Worm (Caenorhabditis elegans) whole organism, L4 larva: ENCODE results near the gene tab-1.

Source experiments
- D1046.2 ChIP-seq: fragments of 200-800 bp; sonication (Bioruptor generic); IDR thresholded peaks from 2 replicates; pipeline ENCODE4 v1.3.6; 2022; ENCODE audit warnings: missing genetic modification characterization, missing compliant biosample characterization
- F44E2.7 ChIP-seq: fragments of 200-800 bp; sonication (Bioruptor generic); IDR thresholded peaks from 2 replicates; pipeline ENCODE4 v2.1.2; 2022; ENCODE audit warnings: missing genetic modification characterization, missing compliant biosample characterization
- T26A8.4 ChIP-seq: fragments of 200-800 bp; sonication (Bioruptor generic); IDR thresholded peaks from 2 replicates; pipeline ENCODE4 v1.3.6; 2022; ENCODE audit warnings: missing genetic modification characterization, missing compliant biosample characterization
- Y105C5A.15 ChIP-seq: fragments of 200-800 bp; sonication (Bioruptor generic); IDR thresholded peaks from 2 replicates; pipeline ENCODE4 v1.3.6; 2022; ENCODE audit warnings: missing genetic modification characterization, missing compliant biosample characterization
- Y75B8A.6 ChIP-seq: fragments of 200-800 bp; sonication (Bioruptor generic); IDR thresholded peaks from 2 replicates; pipeline ENCODE4 v1.3.6; 2022; ENCODE audit warnings: missing genetic modification reagents, missing genetic modification characterization, missing compliant biosample characterization
- ZK337.2 ChIP-seq: fragments of 200-800 bp; sonication (Bioruptor generic); IDR thresholded peaks from 2 replicates; pipeline ENCODE4 v1.3.6; 2022; ENCODE audit warnings: missing genetic modification reagents, missing genetic modification characterization, missing compliant biosample characterization
- aha-1 ChIP-seq: fragments of 150-350 bp; peaks from one replicate; lab custom pipeline; 2014; ENCODE audit warnings: missing biosample characterization, missing genetic modification characterization
- ceh-32 ChIP-seq: sonication (generic microtip); optimal IDR thresholded peaks from 2 replicates; lab custom pipeline; 2016; ENCODE audit warnings: mild to moderate bottlenecking, missing genetic modification characterization, missing compliant biosample characterization; ENCODE audit not compliant: poor library complexity
- ceh-62 ChIP-seq: sonication (generic microtip); optimal IDR thresholded peaks from 2 replicates; lab custom pipeline; 2017; ENCODE audit warnings: missing biosample characterization, missing genetic modification characterization
- ces-1 ChIP-seq: fragments of 150-350 bp; sonication (generic microtip); optimal IDR thresholded peaks from 4 replicates; lab custom pipeline; 2014; ENCODE audit warnings: missing biosample characterization, missing genetic modification reagents, missing genetic modification characterization
- ctbp-1 ChIP-seq: fragments of 200-800 bp; sonication (Bioruptor generic); IDR thresholded peaks from 2 replicates; pipeline ENCODE4 v1.3.6; 2022; ENCODE audit warnings: missing genetic modification reagents, missing genetic modification characterization, missing compliant biosample characterization
- dmd-8 ChIP-seq: fragments of 200-800 bp; sonication (Bioruptor generic); IDR thresholded peaks from 2 replicates; pipeline ENCODE4 v1.3.6; 2022; ENCODE audit warnings: missing genetic modification characterization, missing compliant biosample characterization
- duxl-1 ChIP-seq: sonication (generic microtip); optimal IDR thresholded peaks from 2 replicates; lab custom pipeline; 2016; ENCODE audit warnings: mild to moderate bottlenecking, missing genetic modification characterization, moderate library complexity, missing compliant biosample characterization; ENCODE audit not compliant: poor library complexity
- egl-43 ChIP-seq: fragments of 200-800 bp; sonication (Bioruptor generic); IDR thresholded peaks from 2 replicates; pipeline ENCODE4 v1.3.6; 2022; ENCODE audit warnings: missing genetic modification reagents, missing genetic modification characterization, missing compliant biosample characterization
- fkh-10 ChIP-seq: fragments of 150-350 bp; optimal IDR thresholded peaks from 2 replicates; lab custom pipeline; 2014; ENCODE audit warnings: missing biosample characterization, missing genetic modification reagents, missing genetic modification characterization
- gei-8 ChIP-seq: fragments of 200-800 bp; sonication (Bioruptor generic); optimal IDR thresholded peaks from 2 replicates; lab custom pipeline; 2018; ENCODE audit warnings: mild to moderate bottlenecking, missing genetic modification characterization, missing compliant biosample characterization
- hif-1 ChIP-seq, 2 experiments: sonication (generic microtip); optimal IDR thresholded peaks; 2 replicates each; lab custom pipeline; 2016 to 2017; ENCODE audit warnings: missing compliant biosample characterization in 2 of 2, missing genetic modification characterization in 2 of 2, missing genetic modification reagents in 2 of 2, missing genotype in 2 of 2, mild to moderate bottlenecking in 1 of 2
- hlh-11 ChIP-seq: fragments of 200-800 bp; sonication (Bioruptor generic); optimal IDR thresholded peaks from 2 replicates; lab custom pipeline; 2018; ENCODE audit warnings: mild to moderate bottlenecking, missing genetic modification characterization, missing compliant biosample characterization
- hlh-30 ChIP-seq: sonication (generic microtip); optimal IDR thresholded peaks from 2 replicates; lab custom pipeline; 2017; ENCODE audit warnings: antibody characterized with exemption, mild to moderate bottlenecking, missing genetic modification characterization, missing compliant biosample characterization; ENCODE audit not compliant: insufficient read depth
- hmg-1.1 ChIP-seq: fragments of 200-800 bp; sonication (Bioruptor generic); IDR thresholded peaks from 2 replicates; pipeline ENCODE4 v1.3.6; 2022; ENCODE audit warnings: missing genetic modification reagents, missing genetic modification characterization, missing compliant biosample characterization
- lim-7 ChIP-seq: fragments of 200-800 bp; sonication (Bioruptor generic); IDR thresholded peaks from 2 replicates; pipeline ENCODE4 v1.3.6; 2022; ENCODE audit warnings: missing genetic modification characterization, missing compliant biosample characterization
- lin-15B ChIP-seq: fragments of 150-350 bp; sonication (generic microtip); optimal IDR thresholded peaks from 3 replicates; lab custom pipeline; 2014; ENCODE audit warnings: missing biosample characterization, missing genetic modification characterization
- lsy-2 ChIP-seq, 2 experiments: fragments of 150-350 bp in 1 of 2; sonication (generic microtip) in 1 of 2; optimal IDR thresholded peaks; 2 replicates each; lab custom pipeline; 2014 to 2017; ENCODE audit warnings: missing biosample characterization in 2 of 2, missing genetic modification characterization in 2 of 2
- madf-9 ChIP-seq: fragments of 200-800 bp; sonication (Bioruptor generic); conservative IDR thresholded peaks from 2 replicates; pipeline ENCODE4 v1.3.6; 2022; ENCODE audit warnings: missing genetic modification reagents, missing genetic modification characterization, missing compliant biosample characterization
- mdl-1 ChIP-seq, 2 experiments: fragments of 150-350 bp in 1 of 2; sonication (generic microtip) in 1 of 2; optimal IDR thresholded peaks; 2 replicates each; lab custom pipeline; 2014 to 2017; ENCODE audit warnings: missing biosample characterization in 2 of 2, missing genetic modification characterization in 2 of 2
- mdt-29 ChIP-seq: fragments of 200-800 bp; sonication (Bioruptor generic); IDR thresholded peaks from 2 replicates; pipeline ENCODE4 v1.3.6; 2022; ENCODE audit warnings: missing genetic modification reagents, missing genetic modification characterization, missing compliant biosample characterization
- mep-1 ChIP-seq: fragments of 150-350 bp; sonication (generic microtip); optimal IDR thresholded peaks from 3 replicates; lab custom pipeline; 2014; ENCODE audit warnings: missing biosample characterization, missing genetic modification characterization
- nhr-102 ChIP-seq: sonication (generic microtip); optimal IDR thresholded peaks from 2 replicates; lab custom pipeline; 2016; ENCODE audit warnings: mild to moderate bottlenecking, missing genetic modification characterization, moderate library complexity, missing compliant biosample characterization
- nhr-25 ChIP-seq: sonication (generic microtip); optimal IDR thresholded peaks from 2 replicates; lab custom pipeline; 2017; ENCODE audit warnings: missing genetic modification characterization, mild to moderate bottlenecking, missing compliant biosample characterization, antibody characterized with exemption, moderate library complexity, borderline replicate concordance; ENCODE audit not compliant: insufficient read depth
- nhr-28 ChIP-seq: fragments of 150-350 bp; optimal IDR thresholded peaks from 2 replicates; lab custom pipeline; 2014; ENCODE audit warnings: missing biosample characterization, missing genetic modification characterization
- nhr-48 ChIP-seq: sonication (generic microtip); optimal IDR thresholded peaks from 2 replicates; lab custom pipeline; 2016; ENCODE audit warnings: mild to moderate bottlenecking, missing genetic modification characterization, missing compliant biosample characterization
- set-16 ChIP-seq: fragments of 200-800 bp; sonication (Bioruptor generic); IDR thresholded peaks from 2 replicates; pipeline ENCODE4 v1.3.6; 2022; ENCODE audit warnings: missing genetic modification reagents, missing genetic modification characterization, missing compliant biosample characterization
- skn-1 ChIP-seq: fragments of 150-350 bp; optimal IDR thresholded peaks from 2 replicates; lab custom pipeline; 2014; ENCODE audit warnings: missing biosample characterization, missing genetic modification characterization
- snpc-1.2 ChIP-seq: fragments of 200-800 bp; sonication (Bioruptor generic); IDR thresholded peaks from 2 replicates; pipeline ENCODE4 v1.3.6; 2022; ENCODE audit warnings: missing genetic modification reagents, missing genetic modification characterization, missing compliant biosample characterization
- snpc-4 ChIP-seq: fragments of 150-350 bp; optimal IDR thresholded peaks from 2 replicates; lab custom pipeline; 2014; ENCODE audit warnings: missing biosample characterization, missing genetic modification characterization
- spr-1 ChIP-seq: sonication (generic microtip); optimal IDR thresholded peaks from 2 replicates; lab custom pipeline; 2016; ENCODE audit warnings: mild to moderate bottlenecking, missing genetic modification characterization, missing compliant biosample characterization
- spr-3 ChIP-seq: fragments of 200-800 bp; sonication (Bioruptor generic); optimal IDR thresholded peaks from 2 replicates; lab custom pipeline; 2018; ENCODE audit warnings: mild to moderate bottlenecking, missing genetic modification characterization, missing compliant biosample characterization
- unc-130 ChIP-seq: sonication (generic microtip); optimal IDR thresholded peaks from 2 replicates; lab custom pipeline; 2016; ENCODE audit warnings: missing genetic modification reagents, missing genetic modification characterization, missing compliant biosample characterization
- unc-62 ChIP-seq, 3 experiments: fragments of 150-350 bp in 1 of 3; sonication (generic microtip); optimal IDR thresholded peaks in 2 of 3; peaks in 1 of 3; 1 replicate in 1 of 3; 2 replicates in 2 of 3; lab custom pipeline; 2014 to 2017; ENCODE audit warnings: missing biosample characterization in 3 of 3, missing genetic modification characterization in 3 of 3, missing genetic modification reagents in 3 of 3, missing genotype in 1 of 3
- vab-7 ChIP-seq: fragments of 200-800 bp; sonication (Bioruptor generic); IDR thresholded peaks from 2 replicates; pipeline ENCODE4 v1.3.6; 2022; ENCODE audit warnings: missing genetic modification reagents, missing genetic modification characterization, missing compliant biosample characterization
- zag-1 ChIP-seq: fragments of 150-350 bp; optimal IDR thresholded peaks from 2 replicates; lab custom pipeline; 2014; ENCODE audit warnings: missing biosample characterization, missing genetic modification characterization
- zfp-3 ChIP-seq: fragments of 200-800 bp; sonication (Bioruptor generic); conservative IDR thresholded peaks from 2 replicates; pipeline ENCODE4 v1.3.6; 2022; ENCODE audit warnings: missing genetic modification reagents, missing genetic modification characterization, missing compliant biosample characterization
- zip-11 ChIP-seq: fragments of 200-800 bp; sonication (Bioruptor generic); IDR thresholded peaks from 2 replicates; pipeline ENCODE4 v1.3.6; 2022; ENCODE audit warnings: missing genetic modification characterization, missing compliant biosample characterization
- ztf-11 ChIP-seq: fragments of 150-350 bp; optimal IDR thresholded peaks from 2 replicates; lab custom pipeline; 2014; ENCODE audit warnings: missing biosample characterization, missing genetic modification characterization
- ztf-7 ChIP-seq: fragments of 150-350 bp; optimal IDR thresholded peaks from 2 replicates; lab custom pipeline; 2014; ENCODE audit warnings: missing biosample characterization, missing genetic modification characterization

The tab-1 gene

ce11 chrII:6820278-6820971 is 17.3 kb downstream of the tab-1 start:
- TF ChIP-seq vab-7 (GFP tag; lab: Robert Waterston, UW) = peak; percentile 38; the same call in 1 of the 2 replicates
- TF ChIP-seq unc-62 (GFP tag; optimal IDR thresholded peaks at IDR 0.05 in 1 of 2; lab: Kevin White, UChicago) = peak in 1 of 2 experiments; percentile 95
- no peak for TF ChIP-seq unc-62 (tag; optimal IDR thresholded peaks at IDR 0.05; lab: Kevin White, UChicago)
- peak in 1 of 2 experiments; percentile 27 for TF ChIP-seq lsy-2 (tag; optimal IDR thresholded peaks at IDR 0.05; lab: Kevin White, UChicago)
- TF ChIP-seq aha-1 = peak; percentile 65
- TF ChIP-seq nhr-48 = no peak
- TF ChIP-seq snpc-1.2 (GFP tag; lab: Robert Waterston, UW) = no peak
- 0 out of 2 replicates have a peak, but pooled peaks have one; percentile 23 for TF ChIP-seq ctbp-1 (GFP tag; lab: Robert Waterston, UW)
- no peak for TF ChIP-seq hlh-30 (tag; lab: Kevin White, UChicago)
- peak; percentile 30 for TF ChIP-seq nhr-28 (tag; lab: Kevin White, UChicago)
- TF ChIP-seq spr-3 (GFP tag; lab: Kevin White, UChicago) = no peak

ce11 chrII:6821118-6821517 is 18.0 kb downstream of the tab-1 start:
- TF ChIP-seq nhr-28 (tag; lab: Kevin White, UChicago) (peak; percentile 37), mdl-1 (tag; optimal IDR thresholded peaks at IDR 0.05; lab: Kevin White, UChicago) (peak in 1 of 2 experiments; percentile 12), ctbp-1 (GFP tag; lab: Robert Waterston, UW) (no peak), lsy-2 (tag; optimal IDR thresholded peaks at IDR 0.05; lab: Kevin White, UChicago) (peak in 1 of 2 experiments; percentile 62), nhr-25 (tag; lab: Kevin White, UChicago) (peak; percentile 67), mep-1 (tag; lab: Kevin White, UChicago) (peak; percentile 20), hlh-30 (tag; lab: Kevin White, UChicago) (peak; percentile 42), aha-1 (no peak), hlh-11 (tag; lab: Kevin White, UChicago) (peak; percentile 14)

ce11 chrII:6821832-6822231 is 18.7 kb downstream of the tab-1 start:
- TF ChIP-seq egl-43 (GFP tag; lab: Robert Waterston, UW) (no peak), fkh-10 (GFP tag; lab: Kevin White, UChicago) (peak; percentile 35), ces-1 (peak; percentile 65), duxl-1 (tag; lab: Kevin White, UChicago) (no peak), set-16 (no peak), D1046.2 (no peak), gei-8 (GFP tag; lab: Kevin White, UChicago) (no peak), T26A8.4 (no peak), ceh-62 (tag; lab: Kevin White, UChicago) (no peak), snpc-4 (tag; lab: Kevin White, UChicago) (no peak), hif-1 (tag; optimal IDR thresholded peaks at IDR 0.05; lab: Kevin White, UChicago) (no peak), dmd-8 (GFP tag; lab: Robert Waterston, UW) (no peak), F44E2.7 (GFP tag; lab: Robert Waterston, UW) (no peak), hmg-1.1 (GFP tag; lab: Robert Waterston, UW) (no peak), Y105C5A.15 (no peak), mdl-1 (tag; optimal IDR thresholded peaks at IDR 0.05; lab: Kevin White, UChicago) (no peak), skn-1 (tag; lab: Kevin White, UChicago) (no peak), ZK337.2 (no peak), lim-7 (GFP tag; lab: Robert Waterston, UW) (no peak), zfp-3 (GFP tag; lab: Robert Waterston, UW) (no peak), Y75B8A.6 (no peak), mdt-29 (GFP tag; lab: Robert Waterston, UW) (no peak), lin-15B (tag; lab: Kevin White, UChicago) (no peak), zip-11 (GFP tag; lab: Robert Waterston, UW) (no peak), ceh-32 (tag; lab: Kevin White, UChicago) (no peak), zag-1 (no peak), ztf-7 (tag; lab: Kevin White, UChicago) (no peak), unc-130 (GFP tag; lab: Kevin White, UChicago) (no peak), nhr-28 (tag; lab: Kevin White, UChicago) (peak; percentile 79), ztf-11 (tag; lab: Kevin White, UChicago) (no peak), nhr-102 (no peak), spr-1 (tag; lab: Kevin White, UChicago) (no peak), madf-9 (no peak)
